Worm (Caenorhabditis elegans) whole organism, L4/young adult: ENCODE measurements around the gene Y60C6A.3.

Experiments used
- W03F9.2 ChIP-seq: fragments of 150-350 bp; optimal IDR thresholded peaks from 2 replicates; lab custom pipeline; 2014; ENCODE audit warnings: missing biosample characterization, missing genetic modification characterization
- dao-5 ChIP-seq: sonication (generic microtip); optimal IDR thresholded peaks from 2 replicates; lab custom pipeline; 2016; ENCODE audit warnings: missing genotype, missing genetic modification characterization, moderate library complexity, missing compliant biosample characterization
- him-1 ChIP-seq: sonication (generic microtip); optimal IDR thresholded peaks from 2 replicates; lab custom pipeline; 2016; ENCODE audit warnings: missing genotype, missing genetic modification reagents, missing genetic modification characterization, missing compliant biosample characterization

ce11 chrV:4787166-4787565, 1.6 kb downstream of the Y60C6A.3 start, which contains the start of gene R02F11.9:
- TF ChIP-seq him-1 (tag; lab: Kevin White, UChicago), result no peak
- no peak for TF ChIP-seq dao-5
- no peak for TF ChIP-seq W03F9.2
